Worm (Caenorhabditis elegans): ENCODE data around the gene zyg-12.

zyg-12 gene

ce11 chrII:4985961-4986503 lies 36.3 kb downstream of the zyg-12 start:
- TF ChIP-seq nhr-25 (tag; optimal IDR thresholded peaks at IDR 0.05) (peak; percentile 32), ceh-16 (tag; optimal IDR thresholded peaks at IDR 0.05) (peak; percentile 58), sma-9 (GFP tag; optimal IDR thresholded peaks at IDR 0.05) (peak; percentile 49), sma-9 (tag; optimal IDR thresholded peaks at IDR 0.05) (no peak), mdl-1 (tag; optimal IDR thresholded peaks at IDR 0.05) (no peak), nhr-129 (tag; optimal IDR thresholded peaks at IDR 0.05) (peak; percentile 40), mab-5 (tag; optimal IDR thresholded peaks at IDR 0.05) (no peak), lsy-2 (tag; optimal IDR thresholded peaks at IDR 0.05) (no peak)

ce11 chrII:4986664-4987063 lies 37.0 kb downstream of the zyg-12 start:
- TF ChIP-seq nhr-77 (tag; optimal IDR thresholded peaks at IDR 0.05) (no peak), mdl-1 (tag; optimal IDR thresholded peaks at IDR 0.05) (no peak), ztf-4 (tag; optimal IDR thresholded peaks at IDR 0.05) (no peak)

ce11 chrII:4987257-4987656 lies 37.6 kb downstream of the zyg-12 start:
- TF ChIP-seq sma-3 (GFP tag; optimal IDR thresholded peaks at IDR 0.05) (no peak), skn-1 (tag; optimal IDR thresholded peaks at IDR 0.05) (no peak), F13H6.1 (tag; optimal IDR thresholded peaks at IDR 0.05) (no peak), ceh-82 (tag; optimal IDR thresholded peaks at IDR 0.05) (no peak), blmp-1 (tag; optimal IDR thresholded peaks at IDR 0.05; ENCODE audit: insufficient read depth) (no peak), nhr-6 (tag; optimal IDR thresholded peaks at IDR 0.05) (no peak), mbf-1 (tag; optimal IDR thresholded peaks at IDR 0.05) (no peak), nhr-25 (tag; optimal IDR thresholded peaks at IDR 0.05) (no peak), dmd-4 (tag; optimal IDR thresholded peaks at IDR 0.05) (no peak), ztf-1 (GFP tag; conservative IDR thresholded peaks at IDR 0.05) (no peak)

- TF ChIP-seq unc-39 (tag; optimal IDR thresholded peaks at IDR 0.05), result no peak
- no peak for TF ChIP-seq mbf-1 (tag; optimal IDR thresholded peaks at IDR 0.05)
- TF ChIP-seq blmp-1 (tag; optimal IDR thresholded peaks at IDR 0.05; ENCODE audit: insufficient read depth), result no peak
- TF ChIP-seq fos-1 (tag; optimal IDR thresholded peaks at IDR 0.05), result no peak
- no peak for TF ChIP-seq sma-9 (GFP tag; optimal IDR thresholded peaks at IDR 0.05)
- no peak for TF ChIP-seq sma-9 (tag; optimal IDR thresholded peaks at IDR 0.05)
- no peak for TF ChIP-seq nhr-77 (tag; optimal IDR thresholded peaks at IDR 0.05)
- no peak for TF ChIP-seq crh-2 (tag; optimal IDR thresholded peaks at IDR 0.05)
Observed at ce11 chrII:4989802-4990201, 40.1 kb downstream of the zyg-12 start, which contains the start of gene T27F7.12. T27F7.12 (plus strand) TSS chrII:4990102.

ce11 chrII:4992977-4993376 lies 43.3 kb downstream of the zyg-12 start, which contains the start of gene pigb-1:
pigb-1 (minus strand) TSS chrII:4993077.
- TF ChIP-seq nhr-10 (tag; optimal IDR thresholded peaks at IDR 0.05) (no peak), ZK546.5 (tag; optimal IDR thresholded peaks at IDR 0.05) (no peak), nhr-21 (tag; optimal IDR thresholded peaks at IDR 0.05) (no peak), unc-39 (tag; optimal IDR thresholded peaks at IDR 0.05) (no peak), elt-3 (tag; optimal IDR thresholded peaks at IDR 0.05) (no peak), snpc-4 (tag; optimal IDR thresholded peaks at IDR 0.05) (no peak)

ce11 chrII:4993530-4994192 lies 44.0 kb downstream of the zyg-12 start, which contains the start of the genes eif-1 and vps-24:
eif-1 (minus strand) TSS chrII:4993580.
vps-24 (plus strand) TSS chrII:4993998.
- no peak for TF ChIP-seq peb-1 (tag; optimal IDR thresholded peaks at IDR 0.05)
- TF ChIP-seq egl-27 (tag; optimal IDR thresholded peaks at IDR 0.05), result no peak
- peak; percentile 29 for TF ChIP-seq crh-2 (tag; optimal IDR thresholded peaks at IDR 0.05)
- TF ChIP-seq sma-9 (GFP tag; optimal IDR thresholded peaks at IDR 0.05), result peak; percentile 25
- no peak for TF ChIP-seq sma-9 (tag; optimal IDR thresholded peaks at IDR 0.05)
- peak; percentile 30 for TF ChIP-seq F13H6.1 (tag; optimal IDR thresholded peaks at IDR 0.05)
- TF ChIP-seq lin-13 (GFP tag; optimal IDR thresholded peaks at IDR 0.05), result peak; percentile 53
- peak; percentile 20 for TF ChIP-seq nhr-25 (tag; optimal IDR thresholded peaks at IDR 0.05)
- TF ChIP-seq gmeb-1 (tag; optimal IDR thresholded peaks at IDR 0.05), result peak; percentile 51
- TF ChIP-seq aly-2 (tag; optimal IDR thresholded peaks at IDR 0.05), result no peak
- no peak for TF ChIP-seq unc-39 (tag; optimal IDR thresholded peaks at IDR 0.05)
- TF ChIP-seq R02D3.7 (tag; optimal IDR thresholded peaks at IDR 0.05), result no peak
- TF ChIP-seq lsy-2 (tag; optimal IDR thresholded peaks at IDR 0.05), result peak in 1 of 2 experiments; percentile 70
- TF ChIP-seq nhr-129 (tag; optimal IDR thresholded peaks at IDR 0.05), result peak; percentile 49
- no peak for TF ChIP-seq ama-1 (optimal IDR thresholded peaks at IDR 0.05)
- TF ChIP-seq Y55F3AM.14 (GFP tag; optimal IDR thresholded peaks at IDR 0.05), result no peak
- TF ChIP-seq nhr-11 (tag; optimal IDR thresholded peaks at IDR 0.05), result no peak
- TF ChIP-seq nhr-21 (tag; optimal IDR thresholded peaks at IDR 0.05), result no peak
- peak; percentile 4 for TF ChIP-seq sma-3 (GFP tag; optimal IDR thresholded peaks at IDR 0.05)
- TF ChIP-seq ztf-4 (tag; optimal IDR thresholded peaks at IDR 0.05), result no peak
- TF ChIP-seq nhr-10 (tag; optimal IDR thresholded peaks at IDR 0.05), result no peak
- peak; percentile 1 for TF ChIP-seq snpc-4 (tag; optimal IDR thresholded peaks at IDR 0.05)
- TF ChIP-seq C34F6.9 (tag; optimal IDR thresholded peaks at IDR 0.05), result peak; percentile 82
- TF ChIP-seq elt-3 (tag; optimal IDR thresholded peaks at IDR 0.05), result no peak
- TF ChIP-seq blmp-1 (tag; optimal IDR thresholded peaks at IDR 0.05; ENCODE audit: insufficient read depth), result peak; percentile 3
- TF ChIP-seq unc-55 (GFP tag; optimal IDR thresholded peaks at IDR 0.05), result peak; percentile 72
